Worm (Caenorhabditis elegans) whole organism, late embryonic: ENCODE measurements around the gene nhr-1.
A peak's percentile ranks its signal among the peaks of the same experiment; 100 is the strongest.

Source experiments
- C08G9.2 ChIP-seq: sonication (generic microtip); optimal IDR thresholded peaks from 2 replicates; lab custom pipeline; 2016; ENCODE audit warnings: mild to moderate bottlenecking, missing genetic modification characterization, moderate library complexity, missing compliant biosample characterization
- C38D4.7 ChIP-seq: fragments of 200-800 bp; sonication (Bioruptor generic); optimal IDR thresholded peaks from 2 replicates; lab custom pipeline; 2018; ENCODE audit warnings: mild to moderate bottlenecking, missing genetic modification characterization, moderate library complexity, missing compliant biosample characterization
- K02D7.2 ChIP-seq: sonication (generic microtip); optimal IDR thresholded peaks from 2 replicates; lab custom pipeline; 2017; ENCODE audit warnings: mild to moderate bottlenecking, missing genetic modification characterization, missing compliant biosample characterization
- T23F11.4 ChIP-seq: fragments of 200-800 bp; sonication (Bioruptor generic); optimal IDR thresholded peaks from 2 replicates; lab custom pipeline; 2018; ENCODE audit warnings: mild to moderate bottlenecking, missing genetic modification characterization, missing compliant biosample characterization
- Y22D7AL.16 ChIP-seq: sonication (generic microtip); optimal IDR thresholded peaks from 2 replicates; lab custom pipeline; 2016; ENCODE audit warnings: missing genetic modification characterization, missing compliant biosample characterization
- ceh-14 ChIP-seq: sonication (generic microtip); optimal IDR thresholded peaks from 2 replicates; lab custom pipeline; 2016; ENCODE audit warnings: missing genotype, missing genetic modification characterization, missing compliant biosample characterization
- ceh-18 ChIP-seq: sonication (generic microtip); optimal IDR thresholded peaks from 2 replicates; lab custom pipeline; 2016; ENCODE audit warnings: missing genetic modification characterization, missing compliant biosample characterization
- ceh-19 ChIP-seq: fragments of 200-800 bp; sonication (Bioruptor generic); optimal IDR thresholded peaks from 2 replicates; lab custom pipeline; 2018; ENCODE audit warnings: mild to moderate bottlenecking, missing genetic modification characterization, missing compliant biosample characterization
- ceh-2 ChIP-seq: sonication (generic microtip); optimal IDR thresholded peaks from 2 replicates; lab custom pipeline; 2016; ENCODE audit warnings: missing genotype, missing genetic modification characterization, missing compliant biosample characterization
- ceh-22 ChIP-seq: sonication (generic microtip); optimal IDR thresholded peaks from 2 replicates; lab custom pipeline; 2017; ENCODE audit warnings: missing biosample characterization, missing genetic modification characterization
- ceh-24 ChIP-seq: sonication (generic microtip); optimal IDR thresholded peaks from 2 replicates; lab custom pipeline; 2016; ENCODE audit warnings: mild to moderate bottlenecking, missing genetic modification characterization, missing compliant biosample characterization
- ceh-30 ChIP-seq: fragments of 150-350 bp; optimal IDR thresholded peaks from 2 replicates; lab custom pipeline; 2014; ENCODE audit warnings: missing biosample characterization, missing genetic modification characterization
- ceh-48 ChIP-seq: sonication (generic microtip); optimal IDR thresholded peaks from 2 replicates; lab custom pipeline; 2016; ENCODE audit warnings: missing genetic modification characterization, inconsistent platforms, missing compliant biosample characterization
- ceh-6 ChIP-seq: fragments of 200-800 bp; sonication (Bioruptor generic); optimal IDR thresholded peaks from 2 replicates; lab custom pipeline; 2018; ENCODE audit warnings: mild to moderate bottlenecking, missing genetic modification characterization, missing compliant biosample characterization
- dmd-4 ChIP-seq: sonication (generic microtip); optimal IDR thresholded peaks from 2 replicates; lab custom pipeline; 2016; ENCODE audit warnings: borderline replicate concordance, missing genetic modification characterization, missing compliant biosample characterization
- dve-1 ChIP-seq: sonication (generic microtip); optimal IDR thresholded peaks from 2 replicates; lab custom pipeline; 2017; ENCODE audit warnings: antibody characterized with exemption, mild to moderate bottlenecking, missing genetic modification characterization, missing compliant biosample characterization
- ets-4 ChIP-seq: sonication (generic microtip); optimal IDR thresholded peaks from 2 replicates; lab custom pipeline; 2016; ENCODE audit warnings: missing genetic modification characterization, missing compliant biosample characterization
- eyg-1 ChIP-seq: sonication (generic microtip); optimal IDR thresholded peaks from 2 replicates; lab custom pipeline; 2016; ENCODE audit warnings: missing genotype, missing genetic modification characterization, missing compliant biosample characterization
- fax-1 ChIP-seq: sonication (generic microtip); optimal IDR thresholded peaks from 2 replicates; lab custom pipeline; 2016; ENCODE audit warnings: missing genotype, missing genetic modification characterization, missing compliant biosample characterization
- fkh-10 ChIP-seq: fragments of 150-350 bp; optimal IDR thresholded peaks from 2 replicates; lab custom pipeline; 2014; ENCODE audit warnings: missing biosample characterization, missing genetic modification reagents, missing genetic modification characterization
- hlh-30 ChIP-seq: sonication (generic microtip); optimal IDR thresholded peaks from 2 replicates; lab custom pipeline; 2017; ENCODE audit warnings: antibody characterized with exemption, missing genetic modification characterization, missing compliant biosample characterization; ENCODE audit not compliant: insufficient read depth
- hlh-6 ChIP-seq: sonication (generic microtip); optimal IDR thresholded peaks from 2 replicates; lab custom pipeline; 2016; ENCODE audit warnings: missing genotype, missing genetic modification characterization, missing compliant biosample characterization
- hlh-8 ChIP-seq: sonication (generic microtip); optimal IDR thresholded peaks from 2 replicates; lab custom pipeline; 2016; ENCODE audit warnings: missing genotype, missing genetic modification characterization, missing compliant biosample characterization
- mec-3 ChIP-seq: sonication (generic microtip); optimal IDR thresholded peaks from 2 replicates; lab custom pipeline; 2016; ENCODE audit warnings: borderline replicate concordance, missing genetic modification characterization, missing compliant biosample characterization
- nfya-1 ChIP-seq: sonication (generic microtip); optimal IDR thresholded peaks from 2 replicates; lab custom pipeline; 2017; ENCODE audit warnings: missing genetic modification characterization, mild to moderate bottlenecking, missing compliant biosample characterization, antibody characterized with exemption, moderate library complexity
- nhr-232 ChIP-seq: sonication (generic microtip); optimal IDR thresholded peaks from 2 replicates; lab custom pipeline; 2016; ENCODE audit warnings: missing genetic modification characterization, missing compliant biosample characterization
- odd-2 ChIP-seq: sonication (generic microtip); optimal IDR thresholded peaks from 2 replicates; lab custom pipeline; 2017; ENCODE audit warnings: antibody characterized with exemption, mild to moderate bottlenecking, missing genetic modification characterization, missing compliant biosample characterization
- pat-9 ChIP-seq: fragments of 200-800 bp; sonication (Bioruptor generic); optimal IDR thresholded peaks from 2 replicates; lab custom pipeline; 2018; ENCODE audit warnings: mild to moderate bottlenecking, missing genetic modification characterization, moderate library complexity, missing compliant biosample characterization
- pax-1 ChIP-seq: fragments of 150-350 bp; optimal IDR thresholded peaks from 2 replicates; lab custom pipeline; 2014; ENCODE audit warnings: missing biosample characterization, missing genetic modification characterization
- pha-2 ChIP-seq: sonication (generic microtip); optimal IDR thresholded peaks from 2 replicates; lab custom pipeline; 2017; ENCODE audit warnings: mild to moderate bottlenecking, missing genetic modification characterization, missing compliant biosample characterization
- pha-4 ChIP-seq: fragments of 150-350 bp; optimal IDR thresholded peaks from 2 replicates; lab custom pipeline; 2018; ENCODE audit warnings: missing biosample characterization, missing genetic modification reagents, missing genetic modification characterization
- pros-1 ChIP-seq: fragments of 150-350 bp; optimal IDR thresholded peaks from 2 replicates; lab custom pipeline; 2014; ENCODE audit warnings: missing biosample characterization, missing genetic modification reagents, missing genetic modification characterization
- ref-2 ChIP-seq: sonication (generic microtip); optimal IDR thresholded peaks from 2 replicates; lab custom pipeline; 2016; ENCODE audit warnings: missing genetic modification characterization, missing compliant biosample characterization
- sox-2 ChIP-seq: fragments of 200-800 bp; sonication (Bioruptor generic); IDR thresholded peaks from 2 replicates; pipeline ENCODE4 v1.3.6; 2022; ENCODE audit warnings: missing genetic modification reagents, missing genetic modification characterization, missing compliant biosample characterization
- sox-4 ChIP-seq: sonication (generic microtip); optimal IDR thresholded peaks from 2 replicates; lab custom pipeline; 2017; ENCODE audit warnings: mild to moderate bottlenecking, missing genetic modification characterization, inconsistent platforms, missing compliant biosample characterization
- syd-9 ChIP-seq: sonication (generic microtip); optimal IDR thresholded peaks from 2 replicates; lab custom pipeline; 2016; ENCODE audit warnings: mild to moderate bottlenecking, missing genetic modification characterization, moderate library complexity, missing compliant biosample characterization
- tbx-2 ChIP-seq: sonication (generic microtip); optimal IDR thresholded peaks from 2 replicates; lab custom pipeline; 2016; ENCODE audit warnings: missing genetic modification characterization, missing compliant biosample characterization
- ttx-3 ChIP-seq: sonication (generic microtip); optimal IDR thresholded peaks from 2 replicates; lab custom pipeline; 2016; ENCODE audit warnings: missing genetic modification reagents, missing genetic modification characterization, missing compliant biosample characterization
- unc-3 ChIP-seq, 2 experiments: fragments of 200-800 bp in 1 of 2; sonication (Bioruptor generic) in 1 of 2; sonication (generic microtip) in 1 of 2; conservative IDR thresholded peaks in 1 of 2; optimal IDR thresholded peaks in 1 of 2; 2 replicates each; pipeline versions ENCODE4 v1.3.6 to Lab custom; 2016 to 2022; ENCODE audit warnings: missing compliant biosample characterization in 2 of 2, missing genetic modification characterization in 2 of 2, missing genetic modification reagents in 1 of 2
- unc-42 ChIP-seq: sonication (generic microtip); optimal IDR thresholded peaks from 2 replicates; lab custom pipeline; 2016; ENCODE audit warnings: missing genotype, missing genetic modification characterization, missing compliant biosample characterization
- unc-55 ChIP-seq: sonication (generic microtip); optimal IDR thresholded peaks from 2 replicates; lab custom pipeline; 2017; ENCODE audit warnings: missing biosample characterization, missing genetic modification reagents, missing genetic modification characterization
- unc-86 ChIP-seq: sonication (generic microtip); optimal IDR thresholded peaks from 2 replicates; lab custom pipeline; 2016; ENCODE audit warnings: missing genetic modification characterization, missing compliant biosample characterization
- ztf-16 ChIP-seq: sonication (generic microtip); optimal IDR thresholded peaks from 2 replicates; lab custom pipeline; 2017; ENCODE audit warnings: missing genetic modification characterization, missing compliant biosample characterization

nhr-1 gene

ce11 chrX:17479694-17480574 lies 33.9 kb upstream of the nhr-1 start (continued):
- TF ChIP-seq nfya-1 (tag; lab: Kevin White, UChicago) (peak; percentile 81), Y22D7AL.16 (tag; lab: Kevin White, UChicago) (no peak), pax-1 (tag; lab: Kevin White, UChicago) (no peak), pha-4 (tag; lab: Kevin White, UChicago) (no peak), syd-9 (peak; percentile 60), hlh-6 (tag; lab: Kevin White, UChicago) (no peak), odd-2 (tag; lab: Kevin White, UChicago) (no peak), mec-3 (tag; lab: Kevin White, UChicago) (no peak), pat-9 (tag; lab: Kevin White, UChicago) (peak; percentile 2), pros-1 (tag; lab: Kevin White, UChicago) (peak; percentile 58), unc-42 (tag; lab: Kevin White, UChicago) (peak; percentile 64), ceh-30 (tag; lab: Kevin White, UChicago) (no peak), fax-1 (tag; lab: Kevin White, UChicago) (peak; percentile 53), ttx-3 (tag; lab: Kevin White, UChicago) (no peak), C08G9.2 (tag; lab: Kevin White, UChicago) (no peak), hlh-8 (tag; lab: Kevin White, UChicago) (peak; percentile 38), sox-2 (GFP tag; lab: Robert Waterston, UW) (peak; percentile 69), unc-86 (no peak), T23F11.4 (GFP tag; lab: Kevin White, UChicago) (no peak), nhr-232 (no peak), ceh-6 (no peak), ceh-2 (tag; lab: Kevin White, UChicago) (peak; percentile 48), ceh-14 (peak; percentile 85), sox-4 (tag; lab: Kevin White, UChicago) (no peak), dmd-4 (tag; lab: Kevin White, UChicago) (no peak)

ce11 chrX:17481892-17482515 lies 31.9 kb upstream of the nhr-1 start:
- TF ChIP-seq dve-1 (no peak), sox-4 (tag; lab: Kevin White, UChicago) (no peak), eyg-1 (no peak)

- TF ChIP-seq ceh-18 (tag; lab: Kevin White, UChicago): no peak
- no peak for TF ChIP-seq sox-2 (GFP tag; lab: Robert Waterston, UW)
- TF ChIP-seq ets-4 (tag; lab: Kevin White, UChicago): no peak
- TF ChIP-seq syd-9: no peak
- no peak for TF ChIP-seq nfya-1 (tag; lab: Kevin White, UChicago)
- no peak for TF ChIP-seq fkh-10 (GFP tag; lab: Kevin White, UChicago)
- no peak for TF ChIP-seq unc-42 (tag; lab: Kevin White, UChicago)
- no peak for TF ChIP-seq ztf-16
- no peak for TF ChIP-seq pha-2
- no peak for TF ChIP-seq ceh-6
- no peak for TF ChIP-seq ceh-48
- TF ChIP-seq tbx-2 (tag; lab: Kevin White, UChicago): no peak
- no peak for TF ChIP-seq ceh-14
- TF ChIP-seq C08G9.2 (tag; lab: Kevin White, UChicago): no peak
- TF ChIP-seq, all 69 proteins: peak for 0
These were observed 27.1 kb upstream of the nhr-1 start, which contains the start of gene npr-24 for ce11 chrX:17486735-17487134. TSS of gene npr-24 (minus strand) at chrX:17486835.

- TF ChIP-seq fax-1 (tag; lab: Kevin White, UChicago) (no peak), ceh-22 (tag; lab: Kevin White, UChicago) (no peak), ceh-6 (no peak), unc-3 (GFP tag; conservative IDR thresholded peaks at IDR 0.05; lab: Robert Waterston, UW) (no peak), unc-3 (tag; optimal IDR thresholded peaks at IDR 0.05; lab: Kevin White, UChicago) (no peak), ceh-19 (GFP tag; lab: Kevin White, UChicago) (no peak), unc-86 (no peak), ceh-18 (tag; lab: Kevin White, UChicago) (no peak), ref-2 (tag; lab: Kevin White, UChicago) (no peak), ceh-24 (tag; lab: Kevin White, UChicago) (no peak), nfya-1 (tag; lab: Kevin White, UChicago) (no peak), K02D7.2 (tag; lab: Kevin White, UChicago) (no peak), hlh-30 (tag; lab: Kevin White, UChicago) (no peak), unc-55 (no peak), C38D4.7 (GFP tag; lab: Kevin White, UChicago) (no peak), ceh-48 (no peak)
These were observed 11.6 kb upstream of the nhr-1 start for ce11 chrX:17502246-17502645.
